Worm (Caenorhabditis elegans): ENCODE data around the gene ZK1127.3.

ZK1127.3 gene

ce11 chrII:7056328-7056727 is 1.2 kb downstream of the ZK1127.3 start:
- peak; percentile 2 for TF ChIP-seq nhr-43 (tag; optimal IDR thresholded peaks at IDR 0.05; ENCODE audit: poor library complexity, severe bottlenecking)
- no peak for TF ChIP-seq unc-62 (GFP tag; optimal IDR thresholded peaks at IDR 0.05)

DNA sequence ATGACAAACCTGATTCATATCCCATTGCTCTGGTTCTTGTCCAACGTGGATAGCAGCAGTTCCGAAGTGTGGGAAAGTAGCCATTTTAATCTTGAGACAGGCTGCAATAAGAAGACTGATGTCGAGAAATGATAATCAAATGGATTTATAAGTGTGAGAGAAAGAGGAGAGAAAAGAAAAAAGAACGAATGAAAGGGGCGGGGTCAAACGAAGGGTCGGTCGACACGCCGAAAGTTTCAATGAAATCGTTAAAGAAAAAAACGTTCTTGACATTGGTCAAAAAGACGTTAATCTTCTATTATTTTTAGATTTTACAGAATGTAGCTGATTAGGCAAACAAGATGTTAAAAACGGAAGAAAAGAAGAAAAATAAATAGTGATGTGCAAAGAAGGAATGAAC is 2.8 kb downstream of the ZK1127.3 start, which contains the start of gene cth-2:
Gene cth-2, minus strand, starts transcription at position 101 of the 400 bp plus-strand sequence.
- peak; percentile 9 for TF ChIP-seq pha-4 (tag; optimal IDR thresholded peaks at IDR 0.05)
- peak; percentile 9 for TF ChIP-seq nhr-11 (tag; optimal IDR thresholded peaks at IDR 0.05)
- no peak for TF ChIP-seq mdl-1 (tag; optimal IDR thresholded peaks at IDR 0.05)
- TF ChIP-seq elt-2 (tag; optimal IDR thresholded peaks at IDR 0.05), result peak; percentile 21

DNA sequence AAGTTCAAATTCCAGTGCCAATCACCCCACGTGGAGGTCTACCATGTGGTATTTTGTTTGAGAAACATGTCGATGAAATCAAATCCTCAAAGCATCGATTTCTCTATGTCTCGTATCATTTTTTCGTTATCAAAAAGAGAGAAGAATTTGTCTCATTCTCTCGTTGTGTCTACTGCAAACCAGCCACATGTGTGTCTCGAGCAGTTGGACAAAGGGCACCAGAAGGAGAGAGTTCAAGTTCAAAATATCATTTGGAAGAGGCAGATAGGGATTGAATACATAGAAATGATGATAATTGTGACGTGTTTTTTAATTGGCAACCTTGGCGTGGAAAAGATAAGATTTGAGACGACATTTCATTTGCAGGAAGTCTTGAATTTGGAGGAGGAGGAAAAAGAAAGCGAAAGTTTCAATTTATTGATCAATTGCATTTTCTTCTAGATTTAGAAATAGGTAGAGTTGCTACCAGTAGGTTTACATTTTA is 4.2 kb downstream of the ZK1127.3 start:
- TF ChIP-seq skn-1 (tag; optimal IDR thresholded peaks at IDR 0.05) (peak; percentile 53), nhr-43 (tag; optimal IDR thresholded peaks at IDR 0.05; ENCODE audit: poor library complexity, severe bottlenecking) (peak; percentile 48), nhr-12 (tag; optimal IDR thresholded peaks at IDR 0.05) (no peak), nhr-77 (tag; optimal IDR thresholded peaks at IDR 0.05) (no peak), nhr-76 (tag; optimal IDR thresholded peaks at IDR 0.05) (no peak), fos-1 (tag; optimal IDR thresholded peaks at IDR 0.05) (no peak), elt-2 (tag; optimal IDR thresholded peaks at IDR 0.05) (peak; percentile 96), ztf-11 (tag; optimal IDR thresholded peaks at IDR 0.05) (no peak), nhr-23 (tag; optimal IDR thresholded peaks at IDR 0.05) (peak; percentile 38), ceh-16 (tag; optimal IDR thresholded peaks at IDR 0.05) (no peak), egl-27 (tag; optimal IDR thresholded peaks at IDR 0.05) (no peak), lin-39 (tag; optimal IDR thresholded peaks at IDR 0.05) (no peak), unc-39 (tag; optimal IDR thresholded peaks at IDR 0.05) (no peak), unc-62 (GFP tag; optimal IDR thresholded peaks at IDR 0.05) (no peak), aly-2 (tag; optimal IDR thresholded peaks at IDR 0.05) (no peak), zag-1 (tag; optimal IDR thresholded peaks at IDR 0.05) (no peak), nhr-11 (tag; optimal IDR thresholded peaks at IDR 0.05) (no peak), nhr-28 (tag; optimal IDR thresholded peaks at IDR 0.05) (no peak), tbx-2 (tag; optimal IDR thresholded peaks at IDR 0.05) (no peak), pqm-1 (tag; optimal IDR thresholded peaks at IDR 0.05) (peak; percentile 58), ama-1 (optimal IDR thresholded peaks at IDR 0.05) (no peak), fkh-10 (GFP tag; optimal IDR thresholded peaks at IDR 0.05) (no peak), ZK546.5 (tag; optimal IDR thresholded peaks at IDR 0.05) (no peak), ceh-9 (tag; optimal IDR thresholded peaks at IDR 0.05) (no peak), R02D3.7 (tag; optimal IDR thresholded peaks at IDR 0.05) (no peak), nfya-1 (tag; optimal IDR thresholded peaks at IDR 0.05; ENCODE audit: insufficient read depth) (peak; percentile 32), egl-5 (tag; optimal IDR thresholded peaks at IDR 0.05) (peak; percentile 30), snpc-4 (tag; optimal IDR thresholded peaks at IDR 0.05) (no peak), nhr-25 (tag; optimal IDR thresholded peaks at IDR 0.05) (no peak), ztf-4 (tag; optimal IDR thresholded peaks at IDR 0.05) (no peak), lin-15B (tag; optimal IDR thresholded peaks at IDR 0.05) (no peak), daf-12 (tag; optimal IDR thresholded peaks at IDR 0.05) (no peak), hmg-11 (tag; optimal IDR thresholded peaks at IDR 0.05) (no peak), pha-4 (tag; optimal IDR thresholded peaks at IDR 0.05) (no peak), mdl-1 (tag; optimal IDR thresholded peaks at IDR 0.05) (peak; percentile 60), jun-1 (tag; optimal IDR thresholded peaks at IDR 0.05) (peak; percentile 46), nhr-237 (tag; optimal IDR thresholded peaks at IDR 0.05) (no peak), fkh-2 (tag; optimal IDR thresholded peaks at IDR 0.05) (no peak), ceh-82 (tag; optimal IDR thresholded peaks at IDR 0.05) (no peak), ceh-28 (tag; optimal IDR thresholded peaks at IDR 0.05) (peak; percentile 27), elt-3 (tag; optimal IDR thresholded peaks at IDR 0.05) (peak in 1 of 3 experiments; percentile 76), mml-1 (tag; optimal IDR thresholded peaks at IDR 0.05) (no peak), sea-2 (GFP tag; optimal IDR thresholded peaks at IDR 0.05) (no peak), elt-1 (tag; optimal IDR thresholded peaks at IDR 0.05) (no peak), nhr-67 (tag; optimal IDR thresholded peaks at IDR 0.05) (no peak), eor-1 (tag; optimal IDR thresholded peaks at IDR 0.05) (no peak), lsy-12 (tag; optimal IDR thresholded peaks at IDR 0.05) (no peak)
